Fruit fly (Drosophila melanogaster) whole organism, embryonic: ENCODE data around the gene Idua.

Experiments
- BtbVII ChIP-seq: fragments of 200-800 bp; sonication (Bioruptor generic); optimal IDR thresholded peaks from 3 replicates; lab custom pipeline; 2017; ENCODE audit warnings: missing biosample characterization, mild to moderate bottlenecking, missing genetic modification characterization
- CG10543 ChIP-seq: fragments of 200-800 bp; sonication (Bioruptor generic); optimal IDR thresholded peaks from 3 replicates; lab custom pipeline; 2017; ENCODE audit warnings: missing biosample characterization, mild to moderate bottlenecking, missing genetic modification characterization, moderate library complexity
- CG10565 ChIP-seq: fragments of 200-800 bp; sonication (Bioruptor generic); optimal IDR thresholded peaks from 3 replicates; lab custom pipeline; 2016; ENCODE audit warnings: missing biosample characterization, mild to moderate bottlenecking, missing genetic modification characterization
- CG11560 ChIP-seq: fragments of 200-800 bp; sonication (Bioruptor generic); IDR thresholded peaks from 3 replicates; pipeline ENCODE4 v1.3.6; 2022; ENCODE audit warnings: missing biosample characterization, missing genetic modification characterization
- CG15011 ChIP-seq: fragments of 200-800 bp; sonication (Bioruptor generic); optimal IDR thresholded peaks from 3 replicates; lab custom pipeline; 2018; ENCODE audit warnings: missing biosample characterization, mild to moderate bottlenecking, missing genetic modification characterization
- CG1529 ChIP-seq: fragments of 200-800 bp; sonication (Bioruptor generic); optimal IDR thresholded peaks from 3 replicates; lab custom pipeline; 2018; ENCODE audit warnings: missing biosample characterization, missing genetic modification characterization
- CG17328 ChIP-seq: fragments of 200-800 bp; sonication (Bioruptor generic); IDR thresholded peaks from 2 replicates; pipeline ENCODE4 v1.3.6; 2022; ENCODE audit warnings: missing biosample characterization, missing genetic modification characterization
- CG17361 ChIP-seq: fragments of 200-800 bp; sonication (Bioruptor generic); IDR thresholded peaks from 3 replicates; pipeline ENCODE4 v1.3.6; 2022; ENCODE audit warnings: missing biosample characterization, missing genetic modification characterization
- CG32767 ChIP-seq: fragments of 200-800 bp; sonication (Bioruptor generic); IDR thresholded peaks from 2 replicates; pipeline ENCODE4 v1.3.6; 2022; ENCODE audit warnings: missing biosample characterization, missing genetic modification characterization
- CG33557 ChIP-seq: fragments of 200-800 bp; sonication (Bioruptor generic); optimal IDR thresholded peaks from 2 replicates; lab custom pipeline; 2019; ENCODE audit warnings: missing biosample characterization, mild to moderate bottlenecking, missing genetic modification characterization, moderate library complexity
- CG6654 ChIP-seq: fragments of 200-800 bp; sonication (Bioruptor generic); optimal IDR thresholded peaks from 2 replicates; lab custom pipeline; 2017; ENCODE audit warnings: missing biosample characterization, mild to moderate bottlenecking, missing genetic modification characterization
- CG7271 ChIP-seq: fragments of 200-800 bp; sonication (Bioruptor generic); optimal IDR thresholded peaks from 2 replicates; lab custom pipeline; 2018; ENCODE audit warnings: missing biosample characterization, mild to moderate bottlenecking, missing genetic modification characterization, moderate library complexity
- CG7556 ChIP-seq: fragments of 200-800 bp; sonication (Bioruptor generic); optimal IDR thresholded peaks from 2 replicates; lab custom pipeline; 2017; ENCODE audit warnings: missing biosample characterization, mild to moderate bottlenecking, missing genetic modification characterization
- CG7987 ChIP-seq: fragments of 200-800 bp; sonication (Bioruptor generic); optimal IDR thresholded peaks from 2 replicates; lab custom pipeline; 2018; ENCODE audit warnings: missing biosample characterization, mild to moderate bottlenecking, missing genetic modification characterization, moderate library complexity
- CG8089 ChIP-seq: fragments of 200-800 bp; sonication (Bioruptor generic); optimal IDR thresholded peaks from 3 replicates; lab custom pipeline; 2016; ENCODE audit warnings: missing biosample characterization, missing genetic modification characterization
- CG8281 ChIP-seq: fragments of 200-800 bp; sonication (Bioruptor generic); optimal IDR thresholded peaks from 2 replicates; lab custom pipeline; 2018; ENCODE audit warnings: missing biosample characterization, mild to moderate bottlenecking, missing genetic modification characterization, moderate library complexity
- CG8290 ChIP-seq, 3 experiments: fragments of 200-800 bp; sonication (Bioruptor generic); optimal IDR thresholded peaks; 2 replicates each; lab custom pipeline; 2016 to 2019; ENCODE audit warnings: missing biosample characterization in 3 of 3, missing genetic modification characterization in 3 of 3, mild to moderate bottlenecking in 2 of 3, moderate library complexity in 1 of 3
- CG8359 ChIP-seq: fragments of 200-800 bp; sonication (Bioruptor generic); optimal IDR thresholded peaks from 2 replicates; lab custom pipeline; 2017; ENCODE audit warnings: missing biosample characterization, mild to moderate bottlenecking, missing genetic modification characterization, borderline replicate concordance
- CG8478 ChIP-seq: fragments of >200 bp; optimal IDR thresholded peaks from 2 replicates; lab custom pipeline; 2018
- D19B ChIP-seq: fragments of 200-800 bp; sonication (Bioruptor generic); optimal IDR thresholded peaks from 2 replicates; lab custom pipeline; 2017; ENCODE audit warnings: missing biosample characterization, mild to moderate bottlenecking, missing genetic modification characterization
- Deaf1 ChIP-seq: fragments of 200-800 bp; optimal IDR thresholded peaks from 3 replicates; lab custom pipeline; 2019; ENCODE audit warnings: missing biosample characterization, mild to moderate bottlenecking, missing genetic modification characterization, moderate library complexity
- Doc3 ChIP-seq: fragments of 200-800 bp; sonication (Bioruptor generic); IDR thresholded peaks from 3 replicates; pipeline ENCODE4 v1.3.6; 2022; ENCODE audit warnings: missing biosample characterization, missing genetic modification characterization; ENCODE audit not compliant: partially characterized antibody
- Drgx ChIP-seq: fragments of 200-800 bp; sonication (Bioruptor generic); IDR thresholded peaks from 2 replicates; pipeline ENCODE4 v1.3.6; 2022; ENCODE audit warnings: missing biosample characterization, missing genetic modification characterization
- E2f1 ChIP-seq: fragments of 200-800 bp; sonication (Bioruptor generic); IDR thresholded peaks from 2 replicates; pipeline ENCODE4 v1.3.6; 2022; ENCODE audit warnings: missing biosample characterization, missing genetic modification characterization
- Gsc ChIP-seq: fragments of 200-800 bp; sonication (Bioruptor generic); IDR thresholded peaks from 2 replicates; pipeline ENCODE4 v1.3.6; 2022; ENCODE audit warnings: missing biosample characterization, missing genetic modification characterization
- Hr78 ChIP-seq, 2 experiments: fragments of 200-800 bp in 1 of 2; fragments of >200 bp in 1 of 2; sonication (Bioruptor generic) in 1 of 2; optimal IDR thresholded peaks; 2 replicates each; lab custom pipeline; 2017 to 2019; ENCODE audit warnings: missing biosample characterization in 2 of 2, missing genetic modification characterization in 2 of 2, mild to moderate bottlenecking in 1 of 2, moderate library complexity in 1 of 2
- MTF-1 ChIP-seq: fragments of 200-800 bp; sonication (Bioruptor generic); optimal IDR thresholded peaks from 2 replicates; lab custom pipeline; 2018; ENCODE audit warnings: missing biosample characterization, mild to moderate bottlenecking, missing genetic modification characterization, borderline replicate concordance
- Nf-YB ChIP-seq: fragments of 200-800 bp; sonication (Bioruptor generic); optimal IDR thresholded peaks from 3 replicates; lab custom pipeline; 2019; ENCODE audit warnings: missing biosample characterization, mild to moderate bottlenecking, missing genetic modification characterization, moderate library complexity
- Sox100B ChIP-seq: fragments of 200-800 bp; sonication (Bioruptor generic); optimal IDR thresholded peaks from 3 replicates; lab custom pipeline; 2018; ENCODE audit warnings: missing biosample characterization, mild to moderate bottlenecking, missing genetic modification characterization
- Sry-δ ChIP-seq: fragments of 200-800 bp; sonication (Bioruptor generic); optimal IDR thresholded peaks from 2 replicates; lab custom pipeline; 2016; ENCODE audit warnings: missing biosample characterization, missing genetic modification characterization
- aop ChIP-seq: fragments of 200-800 bp; sonication (Bioruptor generic); IDR thresholded peaks from 2 replicates; pipeline ENCODE4 v1.3.6; 2022; ENCODE audit warnings: missing biosample characterization, missing genetic modification characterization
- bsh ChIP-seq, 2 experiments: fragments of 200-800 bp; sonication (Bioruptor generic); optimal IDR thresholded peaks; 2 replicates each; lab custom pipeline; 2017 to 2018; ENCODE audit warnings: mild to moderate bottlenecking in 2 of 2, missing biosample characterization in 2 of 2, missing genetic modification characterization in 2 of 2, moderate library complexity in 1 of 2
- cg ChIP-seq: fragments of 200-800 bp; sonication (Bioruptor generic); optimal IDR thresholded peaks from 3 replicates; lab custom pipeline; 2019; ENCODE audit warnings: missing biosample characterization, mild to moderate bottlenecking, missing genetic modification characterization, moderate library complexity
- danr ChIP-seq: fragments of 200-800 bp; sonication (Bioruptor generic); IDR thresholded peaks from 2 replicates; pipeline ENCODE4 v1.3.6; 2022; ENCODE audit warnings: missing biosample characterization, missing genetic modification characterization
- dmrt11E ChIP-seq: fragments of 200-800 bp; sonication (Bioruptor generic); optimal IDR thresholded peaks from 3 replicates; lab custom pipeline; 2018; ENCODE audit warnings: missing biosample characterization, mild to moderate bottlenecking, missing genetic modification characterization, moderate library complexity
- dysf ChIP-seq: fragments of 200-800 bp; sonication (Bioruptor generic); IDR thresholded peaks from 3 replicates; pipeline ENCODE4 v1.3.6; 2022; ENCODE audit warnings: missing biosample characterization, missing genetic modification characterization
- gem ChIP-seq: fragments of 200-800 bp; sonication (Bioruptor generic); optimal IDR thresholded peaks from 2 replicates; lab custom pipeline; 2019; ENCODE audit warnings: missing biosample characterization, mild to moderate bottlenecking, missing genetic modification characterization, moderate library complexity
- nerfin-1 ChIP-seq: fragments of 200-800 bp; sonication (Bioruptor generic); optimal IDR thresholded peaks from 3 replicates; lab custom pipeline; 2019; ENCODE audit warnings: missing biosample characterization, mild to moderate bottlenecking, missing genetic modification characterization, moderate library complexity
- row ChIP-seq: fragments of 200-800 bp; sonication (Bioruptor generic); IDR thresholded peaks from 3 replicates; pipeline ENCODE4 v1.3.6; 2022; ENCODE audit warnings: missing biosample characterization, missing genetic modification characterization
- sna ChIP-seq: fragments of 200-800 bp; sonication (Bioruptor generic); IDR thresholded peaks from 2 replicates; pipeline ENCODE4 v1.3.6; 2022; ENCODE audit warnings: missing biosample characterization, missing genetic modification characterization; ENCODE audit not compliant: partially characterized antibody
- tll ChIP-seq, 2 experiments: fragments of 200-800 bp in 1 of 2; fragments of >200 bp in 1 of 2; sonication (Bioruptor generic) in 1 of 2; optimal IDR thresholded peaks; 2 replicates each; lab custom pipeline; 2017 to 2019; ENCODE audit warnings: missing biosample characterization in 2 of 2, missing genetic modification characterization in 2 of 2, mild to moderate bottlenecking in 1 of 2, moderate library complexity in 1 of 2
- trem ChIP-seq: fragments of 200-800 bp; optimal IDR thresholded peaks from 3 replicates; lab custom pipeline; 2019; ENCODE audit warnings: missing biosample characterization, mild to moderate bottlenecking, missing genetic modification characterization, moderate library complexity
- usp ChIP-seq: fragments of >200 bp; optimal IDR thresholded peaks from 2 replicates; lab custom pipeline; 2017; ENCODE audit warnings: missing biosample characterization, missing genetic modification characterization
- zen ChIP-seq: fragments of 200-800 bp; sonication (Bioruptor generic); optimal IDR thresholded peaks from 3 replicates; lab custom pipeline; 2018; ENCODE audit warnings: missing biosample characterization, mild to moderate bottlenecking, missing genetic modification characterization, moderate library complexity

Idua gene

DNA sequence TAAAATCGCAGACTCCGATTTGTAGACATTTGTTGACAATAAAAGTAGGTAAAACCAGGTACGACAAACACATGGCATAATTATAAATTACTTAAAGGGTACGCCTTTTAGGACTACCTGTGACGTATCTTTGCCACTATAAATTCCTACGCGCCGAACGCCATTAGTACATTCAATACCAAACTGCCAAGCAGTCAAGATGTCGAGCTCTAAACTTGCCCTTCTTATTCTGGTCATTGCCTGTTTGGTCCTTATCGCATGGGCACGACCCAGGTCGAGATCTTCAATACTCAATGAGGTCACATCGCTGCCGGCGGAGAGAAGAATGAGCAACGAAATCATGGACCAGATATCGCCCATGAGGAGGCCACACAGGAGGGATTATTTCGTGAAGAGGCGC, 42.0 kb downstream of the Idua start, which contains the start of gene CG14915:
CG14915 (plus strand) TSS at position 166 of the 400 bp plus-strand sequence.
- TF ChIP-seq tll (GFP tag; optimal IDR thresholded peaks at IDR 0.05; lab: Kevin White, UChicago) (peak in 1 of 2 experiments; percentile 51), zen (tag; lab: Kevin White, UChicago) (peak; percentile 84), D19B (GFP tag; lab: Kevin White, UChicago) (no peak), CG17361 (no peak)
- TF ChIP-seq, all 482 proteins: peak for 2

- no peak for TF ChIP-seq aop (GFP tag; lab: Robert Waterston, UW)
- TF ChIP-seq bsh (GFP tag; optimal IDR thresholded peaks at IDR 0.05; lab: Kevin White, UChicago) = peak in 1 of 2 experiments; percentile 65
- TF ChIP-seq Drgx = peak; percentile 12; the same call in 1 of the 2 replicates
Measured at dm6 chr2L:11069475-11069874, 43.4 kb downstream of the Idua start.

DNA sequence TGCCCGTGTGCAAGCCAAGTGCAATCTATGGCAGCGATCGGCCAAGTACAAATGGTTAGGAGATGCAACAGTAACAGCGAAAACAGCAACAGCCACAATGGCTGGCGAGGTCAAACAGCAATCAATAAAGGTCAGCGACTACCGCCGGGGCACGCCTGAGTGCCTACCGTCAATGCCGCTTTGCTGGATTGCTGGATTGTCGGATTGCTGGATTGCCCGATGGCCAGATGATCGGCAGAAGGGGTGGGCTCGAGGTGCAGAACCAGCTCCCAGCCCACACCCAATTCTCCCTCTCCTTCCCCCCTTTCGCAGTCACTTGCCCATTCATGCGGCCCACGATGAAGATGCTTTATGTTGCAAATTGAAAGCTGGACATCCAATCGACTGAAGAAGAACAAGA, 44.0 kb downstream of the Idua start:
- TF ChIP-seq Sry-δ (GFP tag; lab: Kevin White, UChicago) (no peak), dysf (no peak), CG1529 (GFP tag; lab: Kevin White, UChicago) (no peak), Hr78 (GFP tag; optimal IDR thresholded peaks at IDR 0.05; lab: Kevin White, UChicago) (peak in 1 of 2 experiments; percentile 66), trem (tag; lab: Kevin White, UChicago) (no peak), Nf-YB (GFP tag; lab: Kevin White, UChicago) (no peak), CG10565 (GFP tag; lab: Kevin White, UChicago) (no peak), CG8478 (lab: Kevin White, UChicago) (no peak), Doc3 (no peak), nerfin-1 (tag; lab: Kevin White, UChicago) (no peak), usp (GFP tag; lab: Kevin White, UChicago) (no peak), danr (GFP tag; lab: Robert Waterston, UW) (no peak), CG8359 (GFP tag; lab: Kevin White, UChicago) (no peak), CG7987 (GFP tag; lab: Kevin White, UChicago) (no peak), CG8281 (tag; lab: Kevin White, UChicago) (peak; percentile 96)
- TF ChIP-seq, all 482 proteins: peak for 2

DNA sequence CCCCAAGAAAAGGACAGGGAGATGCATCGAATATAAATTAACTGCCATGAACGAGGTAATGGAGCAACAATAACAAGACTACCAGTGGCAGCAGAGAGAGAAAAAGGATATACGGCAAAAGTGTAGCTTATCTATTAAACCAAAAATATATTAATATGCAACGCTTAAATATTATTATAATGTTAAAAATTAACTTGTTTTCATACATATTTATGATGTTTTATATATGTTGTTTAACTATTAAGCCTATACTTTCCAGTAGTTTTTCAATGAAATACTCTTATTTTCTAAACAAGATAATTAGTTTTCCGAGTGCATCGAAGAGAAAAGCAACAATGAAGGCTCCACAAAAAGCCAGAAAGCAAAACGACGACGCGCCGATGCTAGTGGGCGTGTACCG, 44.4 kb downstream of the Idua start:
- TF ChIP-seq CG10543 (GFP tag; lab: Kevin White, UChicago) (no peak), CG32767 (GFP tag; lab: Robert Waterston, UW) (no peak), CG7556 (no peak), Deaf1 (tag; lab: Kevin White, UChicago) (no peak), CG6654 (no peak), E2f1 (GFP tag; lab: Robert Waterston, UW) (no peak)
- TF ChIP-seq, all 482 proteins: peak for 0

dm6 chr2L:11067970-11068369, 44.9 kb downstream of the Idua start:
- no peak for TF ChIP-seq CG8290 (GFP tag; optimal IDR thresholded peaks at IDR 0.05; lab: Kevin White, UChicago)
- TF ChIP-seq CG8290 (tag; optimal IDR thresholded peaks at IDR 0.05; lab: Kevin White, UChicago) = no peak
- TF ChIP-seq Gsc (GFP tag; lab: Robert Waterston, UW) = no peak
- TF ChIP-seq CG8359 (GFP tag; lab: Kevin White, UChicago) = no peak
- no peak for TF ChIP-seq sna
- peak; percentile 16 for TF ChIP-seq gem (tag; lab: Kevin White, UChicago)
- no peak for TF ChIP-seq CG8089 (GFP tag; lab: Kevin White, UChicago)
- TF ChIP-seq cg (GFP tag; lab: Kevin White, UChicago) = no peak
- TF ChIP-seq MTF-1 (GFP tag; lab: Kevin White, UChicago) = no peak
- no peak for TF ChIP-seq Sox100B (GFP tag; lab: Kevin White, UChicago)
- peak; percentile 48; the same call in 2 of the 3 replicates for TF ChIP-seq row (GFP tag; lab: Robert Waterston, UW)
- no peak for TF ChIP-seq BtbVII (GFP tag; lab: Kevin White, UChicago)
- TF ChIP-seq CG15011 (GFP tag; lab: Kevin White, UChicago) = no peak
- no peak for TF ChIP-seq CG33557
- no peak for TF ChIP-seq CG11560 (tag; lab: Robert Waterston, UW)
- TF ChIP-seq CG17328 = no peak
- TF ChIP-seq CG7271 (tag; lab: Kevin White, UChicago) = no peak
- peak; percentile 12 for TF ChIP-seq dmrt11E (tag; lab: Kevin White, UChicago)
